Fruit fly (Drosophila melanogaster) whole organism, prepupa: Measurements from ENCODE around the gene CG31917.
A peak's percentile ranks its signal among the peaks of the same experiment; 100 is the strongest.

ENCODE experiments used
- Blimp-1 ChIP-seq: fragments of 200-800 bp; sonication (Bioruptor generic); optimal IDR thresholded peaks from 3 replicates; lab custom pipeline; 2017; ENCODE audit warnings: missing biosample characterization, missing genetic modification characterization, mild to moderate bottlenecking, moderate library complexity, missing genetic modification reagents
- CG10631 ChIP-seq: fragments of 200-800 bp; sonication (Bioruptor generic); optimal IDR thresholded peaks from 2 replicates; lab custom pipeline; 2016; ENCODE audit warnings: missing biosample characterization, missing genetic modification characterization
- CG11294 ChIP-seq: fragments of 200-800 bp; sonication (Bioruptor generic); IDR thresholded peaks from 2 replicates; pipeline ENCODE4 v1.3.6; 2022; ENCODE audit warnings: missing biosample characterization, missing genetic modification characterization
- CG11762 ChIP-seq: fragments of 200-800 bp; sonication (Bioruptor generic); optimal IDR thresholded peaks from 3 replicates; lab custom pipeline; 2016; ENCODE audit warnings: missing biosample characterization, missing genetic modification characterization; ENCODE audit not compliant: insufficient read depth
- CG11902 ChIP-seq: fragments of 200-800 bp; sonication (Bioruptor generic); optimal IDR thresholded peaks from 3 replicates; lab custom pipeline; 2016; ENCODE audit warnings: missing biosample characterization, missing genetic modification characterization
- CG15336 ChIP-seq: fragments of 200-800 bp; sonication (Bioruptor generic); IDR thresholded peaks from 2 replicates; pipeline ENCODE4 v1.3.6; 2022; ENCODE audit warnings: missing biosample characterization, missing genetic modification characterization
- CG1621 ChIP-seq: fragments of 200-800 bp; sonication (Bioruptor generic); optimal IDR thresholded peaks from 3 replicates; lab custom pipeline; 2018; ENCODE audit warnings: missing biosample characterization, mild to moderate bottlenecking, missing genetic modification characterization
- CG16779 ChIP-seq: fragments of 200-800 bp; sonication (Bioruptor generic); optimal IDR thresholded peaks from 3 replicates; lab custom pipeline; 2017; ENCODE audit warnings: missing biosample characterization, mild to moderate bottlenecking, missing genetic modification characterization
- CG3032 ChIP-seq: fragments of 200-800 bp; optimal IDR thresholded peaks from 2 replicates; lab custom pipeline; 2019; ENCODE audit warnings: missing biosample characterization, mild to moderate bottlenecking, missing genetic modification characterization, moderate library complexity
- CG32006 ChIP-seq: fragments of 200-800 bp; sonication (Bioruptor generic); optimal IDR thresholded peaks from 3 replicates; lab custom pipeline; 2017; ENCODE audit warnings: missing biosample characterization, mild to moderate bottlenecking, missing genetic modification characterization
- CG3919 ChIP-seq: fragments of 200-800 bp; sonication (Bioruptor generic); optimal IDR thresholded peaks from 3 replicates; lab custom pipeline; 2016; ENCODE audit warnings: missing biosample characterization, missing genetic modification characterization
- CG6163 ChIP-seq: fragments of 200-800 bp; sonication (Bioruptor generic); IDR thresholded peaks from 3 replicates; pipeline ENCODE4 v1.3.6; 2022; ENCODE audit warnings: missing biosample characterization, missing genetic modification characterization
- CG6276 ChIP-seq: fragments of 200-800 bp; sonication (Bioruptor generic); optimal IDR thresholded peaks from 2 replicates; lab custom pipeline; 2017; ENCODE audit warnings: missing biosample characterization, mild to moderate bottlenecking, missing genetic modification characterization
- CG6792 ChIP-seq: fragments of 200-800 bp; sonication (Bioruptor generic); optimal IDR thresholded peaks from 3 replicates; lab custom pipeline; 2016; ENCODE audit warnings: missing biosample characterization, missing genetic modification characterization
- CG6808 ChIP-seq: fragments of 200-800 bp; sonication (Bioruptor generic); optimal IDR thresholded peaks from 3 replicates; lab custom pipeline; 2017; ENCODE audit warnings: missing biosample characterization, missing genetic modification characterization, mild to moderate bottlenecking, moderate library complexity, missing genetic modification reagents
- CG6854 ChIP-seq: fragments of 200-800 bp; sonication (Bioruptor generic); optimal IDR thresholded peaks from 2 replicates; lab custom pipeline; 2017; ENCODE audit warnings: missing biosample characterization, mild to moderate bottlenecking, missing genetic modification characterization
- CG7368 ChIP-seq: fragments of 200-800 bp; sonication (Bioruptor generic); optimal IDR thresholded peaks from 3 replicates; lab custom pipeline; 2016; ENCODE audit warnings: missing biosample characterization, missing genetic modification characterization
- CG8119 ChIP-seq: fragments of 200-800 bp; sonication (Bioruptor generic); IDR thresholded peaks from 3 replicates; pipeline ENCODE4 v1.3.6; 2022; ENCODE audit warnings: missing biosample characterization, missing genetic modification characterization
- CG8632 ChIP-seq: fragments of 200-800 bp; sonication (Bioruptor generic); optimal IDR thresholded peaks from 3 replicates; lab custom pipeline; 2016; ENCODE audit warnings: missing biosample characterization, missing genetic modification characterization
- CG9139 ChIP-seq: fragments of 200-800 bp; sonication (Bioruptor generic); optimal IDR thresholded peaks from 3 replicates; lab custom pipeline; 2017; ENCODE audit warnings: missing biosample characterization, mild to moderate bottlenecking, missing genetic modification characterization
- Eip78C ChIP-seq: fragments of 200-800 bp; sonication (Bioruptor generic); peaks from one replicate; lab custom pipeline; 2016; ENCODE audit warnings: missing biosample characterization, missing genetic modification characterization
- Eip93F ChIP-seq: fragments of 200-800 bp; sonication (Bioruptor generic); optimal IDR thresholded peaks from 2 replicates; lab custom pipeline; 2016; ENCODE audit warnings: missing biosample characterization, mild to moderate bottlenecking, missing genetic modification characterization
- Ets21C ChIP-seq: fragments of 200-800 bp; sonication (Bioruptor generic); optimal IDR thresholded peaks from 3 replicates; lab custom pipeline; 2016; ENCODE audit warnings: missing biosample characterization, missing genetic modification characterization
- Ets96B ChIP-seq: fragments of 200-800 bp; optimal IDR thresholded peaks from 2 replicates; lab custom pipeline; 2019; ENCODE audit warnings: missing biosample characterization, mild to moderate bottlenecking, missing genetic modification characterization, moderate library complexity
- Gug ChIP-seq: fragments of 200-800 bp; sonication (Bioruptor generic); IDR thresholded peaks from 2 replicates; pipeline ENCODE4 v1.3.6; 2022; ENCODE audit warnings: missing biosample characterization, missing genetic modification characterization
- Hr38 ChIP-seq: sonication (Bioruptor generic); optimal IDR thresholded peaks from 2 replicates; lab custom pipeline; 2016; ENCODE audit warnings: missing biosample characterization, missing genetic modification characterization
- Lpt ChIP-seq: fragments of 200-800 bp; sonication (Bioruptor generic); optimal IDR thresholded peaks from 3 replicates; lab custom pipeline; 2016; ENCODE audit warnings: missing biosample characterization, missing genetic modification characterization
- Smox ChIP-seq: fragments of 200-800 bp; sonication (Bioruptor generic); optimal IDR thresholded peaks from 3 replicates; lab custom pipeline; 2016; ENCODE audit warnings: missing biosample characterization, missing genetic modification characterization
- Sox102F ChIP-seq: fragments of 200-800 bp; sonication (Bioruptor generic); optimal IDR thresholded peaks from 2 replicates; lab custom pipeline; 2016; ENCODE audit warnings: missing biosample characterization, mild to moderate bottlenecking, missing genetic modification characterization
- achi ChIP-seq: fragments of 200-800 bp; sonication (Bioruptor generic); optimal IDR thresholded peaks from 3 replicates; lab custom pipeline; 2016; ENCODE audit warnings: missing biosample characterization, missing genetic modification characterization
- acj6 ChIP-seq: fragments of 200-800 bp; sonication (Bioruptor generic); optimal IDR thresholded peaks from 3 replicates; lab custom pipeline; 2016; ENCODE audit warnings: missing biosample characterization, missing genetic modification characterization
- cyc ChIP-seq: fragments of 200-800 bp; sonication (Bioruptor generic); optimal IDR thresholded peaks from 3 replicates; lab custom pipeline; 2016; ENCODE audit warnings: missing biosample characterization, missing genetic modification characterization
- dsx ChIP-seq: fragments of 200-800 bp; optimal IDR thresholded peaks from 3 replicates; lab custom pipeline; 2019; ENCODE audit warnings: missing biosample characterization, mild to moderate bottlenecking, missing genetic modification characterization, moderate library complexity; ENCODE audit not compliant: poor library complexity, severe bottlenecking
- eg ChIP-seq: fragments of 200-800 bp; sonication (Bioruptor generic); IDR thresholded peaks from 3 replicates; pipeline ENCODE4 v1.3.6; 2022; ENCODE audit warnings: missing biosample characterization, missing genetic modification characterization
- fd59A ChIP-seq: fragments of 200-800 bp; sonication (Bioruptor generic); optimal IDR thresholded peaks from 2 replicates; lab custom pipeline; 2017; ENCODE audit warnings: missing biosample characterization, mild to moderate bottlenecking, missing genetic modification characterization, missing genetic modification reagents
- lz ChIP-seq: fragments of 200-800 bp; sonication (Bioruptor generic); optimal IDR thresholded peaks from 3 replicates; lab custom pipeline; 2016; ENCODE audit warnings: missing biosample characterization, missing genetic modification characterization
- salr ChIP-seq, 2 experiments: fragments of 200-800 bp; sonication (Bioruptor generic); optimal IDR thresholded peaks; 3 replicates each; lab custom pipeline; 2016 to 2018; ENCODE audit warnings: missing biosample characterization in 2 of 2, missing genetic modification characterization in 2 of 2, mild to moderate bottlenecking in 1 of 2
- spab ChIP-seq: fragments of 200-800 bp; sonication (Bioruptor generic); optimal IDR thresholded peaks from 2 replicates; lab custom pipeline; 2017; ENCODE audit warnings: missing biosample characterization, mild to moderate bottlenecking, missing genetic modification characterization, missing genetic modification reagents
- svp ChIP-seq: fragments of 200-800 bp; sonication (Bioruptor generic); peaks from one replicate; lab custom pipeline; 2016; ENCODE audit warnings: missing biosample characterization, missing genetic modification characterization
- topi ChIP-seq: fragments of 200-800 bp; sonication (Bioruptor generic); optimal IDR thresholded peaks from 3 replicates; lab custom pipeline; 2016; ENCODE audit warnings: missing biosample characterization, missing genetic modification characterization
- vri ChIP-seq: fragments of 200-800 bp; sonication (Bioruptor generic); optimal IDR thresholded peaks from 3 replicates; lab custom pipeline; 2016; ENCODE audit warnings: missing biosample characterization, mild to moderate bottlenecking, missing genetic modification characterization

CG31917 gene

dm6 chr2L:5002711-5003402 is 7.8 kb downstream of the CG31917 start (continued):
- TF ChIP-seq Ets21C (GFP tag; lab: Kevin White, UChicago) (no peak), CG6163 (GFP tag; lab: Robert Waterston, UW) (peak; percentile 82), CG11902 (GFP tag; lab: Kevin White, UChicago) (no peak), CG9139 (GFP tag; lab: Kevin White, UChicago) (no peak), Lpt (GFP tag; lab: Kevin White, UChicago) (peak; percentile 43), vri (GFP tag; lab: Kevin White, UChicago) (peak; percentile 45), Ets96B (tag; lab: Kevin White, UChicago) (peak; percentile 13), dsx (no peak), CG6808 (GFP tag; lab: Kevin White, UChicago) (no peak), CG3032 (no peak), achi (GFP tag; lab: Kevin White, UChicago) (peak; percentile 37), eg (GFP tag; lab: Robert Waterston, UW) (peak; percentile 83), CG15336 (GFP tag; lab: Robert Waterston, UW) (peak; percentile 82), Eip93F (GFP tag; lab: Kevin White, UChicago) (no peak), CG6854 (no peak), cyc (GFP tag; lab: Kevin White, UChicago) (peak; percentile 10), Hr38 (GFP tag; lab: Kevin White, UChicago) (no peak), svp (GFP tag; lab: Kevin White, UChicago) (peak; percentile 84)

- TF ChIP-seq svp (GFP tag; lab: Kevin White, UChicago) (peak; percentile 52), Ets21C (GFP tag; lab: Kevin White, UChicago) (no peak), Eip78C (GFP tag; lab: Kevin White, UChicago) (peak; percentile 21)
Measured at dm6 chr2L:5002031-5002430, 8.6 kb downstream of the CG31917 start.

dm6 chr2L:5001582-5001929 is 9.1 kb downstream of the CG31917 start:
- TF ChIP-seq Blimp-1 (GFP tag; lab: Kevin White, UChicago) (no peak), CG7368 (GFP tag; lab: Kevin White, UChicago) (no peak), lz (no peak), fd59A (GFP tag; lab: Kevin White, UChicago) (no peak), CG16779 (no peak), topi (GFP tag; lab: Kevin White, UChicago) (no peak), vri (GFP tag; lab: Kevin White, UChicago) (peak; percentile 90)
- TF ChIP-seq, all 60 proteins: peak for 1

dm6 chr2L:5000919-5001581 is 9.6 kb downstream of the CG31917 start:
- TF ChIP-seq CG3919 (GFP tag; lab: Kevin White, UChicago) (no peak), CG6854 (no peak), CG11762 (no peak), Eip93F (GFP tag; lab: Kevin White, UChicago) (no peak), dsx (peak; percentile 57), Eip78C (GFP tag; lab: Kevin White, UChicago) (no peak), lz (no peak), CG8632 (GFP tag; lab: Kevin White, UChicago) (no peak), Sox102F (GFP tag; lab: Kevin White, UChicago) (no peak), CG16779 (no peak), CG8119 (no peak), CG10631 (GFP tag; lab: Kevin White, UChicago) (no peak), Gug (GFP tag; lab: Robert Waterston, UW) (peak; percentile 49; the same call in 1 of the 2 replicates), CG15336 (GFP tag; lab: Robert Waterston, UW) (peak; percentile 7; the same call in 1 of the 2 replicates), CG9139 (GFP tag; lab: Kevin White, UChicago) (no peak), vri (GFP tag; lab: Kevin White, UChicago) (no peak), acj6 (no peak), salr (GFP tag; optimal IDR thresholded peaks at IDR 0.05; lab: Kevin White, UChicago) (peak in 1 of 2 experiments; percentile 23), CG32006 (GFP tag; lab: Kevin White, UChicago) (no peak), CG6276 (no peak), CG6808 (GFP tag; lab: Kevin White, UChicago) (no peak), spab (GFP tag; lab: Kevin White, UChicago) (no peak), CG6792 (GFP tag; lab: Kevin White, UChicago) (no peak), CG11294 (GFP tag; lab: Robert Waterston, UW) (peak; percentile 62), Smox (no peak), cyc (GFP tag; lab: Kevin White, UChicago) (no peak), eg (GFP tag; lab: Robert Waterston, UW) (peak; percentile 73), CG1621 (tag; lab: Kevin White, UChicago) (no peak), Ets21C (GFP tag; lab: Kevin White, UChicago) (no peak), Blimp-1 (GFP tag; lab: Kevin White, UChicago) (no peak), fd59A (GFP tag; lab: Kevin White, UChicago) (no peak)
